Fruit fly (Drosophila melanogaster) whole organism, wandering third instar larva: ENCODE measurements around the gene meigo.

ENCODE experiments used
- Abd-B ChIP-seq: fragments of >200 bp; optimal IDR thresholded peaks from 2 replicates; lab custom pipeline; 2017; ENCODE audit warnings: missing biosample characterization, missing genetic modification characterization
- CG32264 ChIP-seq: fragments of 200-800 bp; sonication (Bioruptor generic); optimal IDR thresholded peaks from 2 replicates; lab custom pipeline; 2016; ENCODE audit warnings: missing biosample characterization, missing genetic modification characterization
- CG9705 ChIP-seq: fragments of 200-800 bp; sonication (Bioruptor generic); optimal IDR thresholded peaks from 2 replicates; lab custom pipeline; 2018; ENCODE audit warnings: missing biosample characterization, mild to moderate bottlenecking, missing genetic modification characterization
- CrebA ChIP-seq: fragments of 200-800 bp; sonication (Bioruptor generic); optimal IDR thresholded peaks from 2 replicates; lab custom pipeline; 2016; ENCODE audit warnings: missing biosample characterization, mild to moderate bottlenecking, missing genetic modification characterization, borderline replicate concordance
- Dfd ChIP-seq: fragments of >200 bp; optimal IDR thresholded peaks from 2 replicates; lab custom pipeline; 2017; ENCODE audit warnings: missing biosample characterization, missing genetic modification characterization
- Dif ChIP-seq: fragments of 200-275, 200-300 bp; sonication (Bioruptor generic); optimal IDR thresholded peaks from 2 replicates; lab custom pipeline; 2018; ENCODE audit warnings: missing biosample characterization, missing genetic modification characterization; ENCODE audit not compliant: partially characterized antibody
- GATAd ChIP-seq: sonication (Bioruptor generic); optimal IDR thresholded peaks from 2 replicates; lab custom pipeline; 2016; ENCODE audit warnings: missing biosample characterization, missing genetic modification characterization
- HLH106 ChIP-seq: fragments of 200-800 bp; optimal IDR thresholded peaks from 3 replicates; lab custom pipeline; 2019; ENCODE audit warnings: missing biosample characterization, mild to moderate bottlenecking, missing genetic modification characterization, moderate library complexity
- Hnf4 ChIP-seq: fragments of 200-800 bp; sonication (Bioruptor generic); optimal IDR thresholded peaks from 2 replicates; lab custom pipeline; 2016; ENCODE audit warnings: missing biosample characterization, mild to moderate bottlenecking, missing genetic modification characterization
- Hr78 ChIP-seq: fragments of >200 bp; optimal IDR thresholded peaks from 2 replicates; lab custom pipeline; 2017; ENCODE audit warnings: missing biosample characterization, missing genetic modification characterization
- Hr83 ChIP-seq: fragments of 200-300 bp; sonication (Bioruptor generic); optimal IDR thresholded peaks from 2 replicates; lab custom pipeline; 2016; ENCODE audit warnings: missing biosample characterization, mild to moderate bottlenecking, missing genetic modification characterization, moderate library complexity; ENCODE audit not compliant: poor library complexity, severe bottlenecking
- Jra ChIP-seq: sonication (Bioruptor generic); optimal IDR thresholded peaks from 2 replicates; lab custom pipeline; 2016; ENCODE audit warnings: missing biosample characterization, missing genetic modification characterization
- Mio ChIP-seq: sonication (Bioruptor generic); optimal IDR thresholded peaks from 2 replicates; lab custom pipeline; 2016; ENCODE audit warnings: missing biosample characterization, missing genetic modification characterization
- Myc ChIP-seq: fragments of >200 bp; optimal IDR thresholded peaks from 2 replicates; lab custom pipeline; 2017
- N ChIP-seq: fragments of >200 bp; optimal IDR thresholded peaks from 2 replicates; lab custom pipeline; 2018; ENCODE audit warnings: missing biosample characterization, missing external identifiers, missing genetic modification characterization
- OdsH ChIP-seq: fragments of 200-800 bp; sonication (Bioruptor generic); optimal IDR thresholded peaks from 2 replicates; lab custom pipeline; 2016; ENCODE audit warnings: missing biosample characterization, mild to moderate bottlenecking, missing genetic modification characterization
- Rel ChIP-seq, 2 experiments: fragments of 200-800 bp; sonication (Bioruptor generic) in 1 of 2; optimal IDR thresholded peaks; 2 replicates in 1 of 2; 3 replicates in 1 of 2; lab custom pipeline; 2016 to 2019; ENCODE audit warnings: mild to moderate bottlenecking in 2 of 2, missing biosample characterization in 2 of 2, missing genetic modification characterization in 2 of 2, moderate library complexity in 1 of 2
- Sp1 ChIP-seq: fragments of 200-800 bp; sonication (Bioruptor generic); optimal IDR thresholded peaks from 3 replicates; lab custom pipeline; 2019; ENCODE audit warnings: missing biosample characterization, mild to moderate bottlenecking, missing genetic modification characterization, moderate library complexity
- Vsx2 ChIP-seq: fragments of 200-300, 225-300 bp; sonication (Bioruptor generic); optimal IDR thresholded peaks from 2 replicates; lab custom pipeline; 2018; ENCODE audit warnings: missing biosample characterization, missing genetic modification characterization; ENCODE audit not compliant: partially characterized antibody
- br ChIP-seq: fragments of 200-800 bp; sonication (Bioruptor generic); optimal IDR thresholded peaks from 2 replicates; lab custom pipeline; 2016; ENCODE audit warnings: missing biosample characterization, missing genetic modification characterization
- brk ChIP-seq: fragments of 200-800 bp; sonication (Bioruptor generic); optimal IDR thresholded peaks from 2 replicates; lab custom pipeline; 2016; ENCODE audit warnings: missing biosample characterization, mild to moderate bottlenecking, missing genetic modification characterization
- dl ChIP-seq, 2 experiments: fragments of 175-275, 200-275 bp in 1 of 2; fragments of 200-275 bp in 1 of 2; sonication (Bioruptor generic); optimal IDR thresholded peaks; lab custom pipeline; 2018; ENCODE audit warnings: mild to moderate bottlenecking in 2 of 2, missing biosample characterization in 2 of 2, missing genetic modification characterization in 2 of 2, moderate library complexity in 2 of 2; ENCODE audit not compliant: partially characterized antibody in 2 of 2, insufficient read depth in 1 of 2
- dmrt93B ChIP-seq: fragments of 200-800 bp; sonication (Bioruptor generic); optimal IDR thresholded peaks from 2 replicates; lab custom pipeline; 2018; ENCODE audit warnings: missing biosample characterization, mild to moderate bottlenecking, missing genetic modification characterization
- dsf ChIP-seq: sonication (Bioruptor generic); optimal IDR thresholded peaks from 2 replicates; lab custom pipeline; 2016; ENCODE audit warnings: missing biosample characterization, missing genetic modification characterization, borderline replicate concordance
- ey ChIP-seq: fragments of 200-800 bp; sonication (Bioruptor generic); optimal IDR thresholded peaks from 2 replicates; lab custom pipeline; 2016; ENCODE audit warnings: missing biosample characterization, missing genetic modification characterization
- foxo ChIP-seq, 2 experiments: fragments of 200-800 bp; sonication (Bioruptor generic); optimal IDR thresholded peaks; 2 replicates in 1 of 2; 3 replicates in 1 of 2; lab custom pipeline; 2016 to 2017; ENCODE audit warnings: missing biosample characterization in 2 of 2, missing genetic modification characterization in 2 of 2
- fru ChIP-seq: fragments of 200-800 bp; sonication (Bioruptor generic); optimal IDR thresholded peaks from 3 replicates; lab custom pipeline; 2016; ENCODE audit warnings: missing biosample characterization, mild to moderate bottlenecking, missing genetic modification characterization
- h ChIP-seq: fragments of 200-800 bp; sonication (Bioruptor generic); optimal IDR thresholded peaks from 3 replicates; lab custom pipeline; 2016; ENCODE audit warnings: missing biosample characterization, mild to moderate bottlenecking, missing genetic modification characterization
- jim ChIP-seq: fragments of 175-275, 200-325 bp; sonication (Bioruptor generic); optimal IDR thresholded peaks from 2 replicates; lab custom pipeline; 2016; ENCODE audit warnings: missing biosample characterization, mild to moderate bottlenecking, missing genetic modification characterization
- lola ChIP-seq: fragments of >200 bp; optimal IDR thresholded peaks from 2 replicates; lab custom pipeline; 2017; ENCODE audit warnings: missing biosample characterization, missing genetic modification characterization
- pan ChIP-seq: fragments of >200 bp; optimal IDR thresholded peaks from 2 replicates; lab custom pipeline; 2017
- psq ChIP-seq: fragments of 200-800 bp; sonication (Bioruptor generic); optimal IDR thresholded peaks from 3 replicates; lab custom pipeline; 2017; ENCODE audit warnings: missing biosample characterization, mild to moderate bottlenecking, missing genetic modification characterization, moderate library complexity
- rgr ChIP-seq: fragments of 200-800 bp; sonication (Bioruptor generic); optimal IDR thresholded peaks from 3 replicates; lab custom pipeline; 2016; ENCODE audit warnings: missing biosample characterization, mild to moderate bottlenecking, missing genetic modification characterization
- sage ChIP-seq: fragments of 200-800 bp; sonication (Bioruptor generic); optimal IDR thresholded peaks from 2 replicates; lab custom pipeline; 2016; ENCODE audit warnings: missing biosample characterization, mild to moderate bottlenecking, missing genetic modification characterization
- sv ChIP-seq: fragments of 200-800 bp; sonication (Bioruptor generic); optimal IDR thresholded peaks from 3 replicates; lab custom pipeline; 2016; ENCODE audit warnings: missing biosample characterization, missing genetic modification characterization
- tai ChIP-seq: sonication (Bioruptor generic); optimal IDR thresholded peaks from 2 replicates; lab custom pipeline; 2016; ENCODE audit warnings: missing biosample characterization, missing genetic modification characterization
- usp ChIP-seq: fragments of >200 bp; optimal IDR thresholded peaks from 2 replicates; lab custom pipeline; 2017; ENCODE audit warnings: missing biosample characterization, missing genetic modification characterization
- woc ChIP-seq: sonication (Bioruptor generic); optimal IDR thresholded peaks from 2 replicates; lab custom pipeline; 2016; ENCODE audit warnings: missing biosample characterization, mild to moderate bottlenecking, missing genetic modification characterization

The meigo gene

DNA sequence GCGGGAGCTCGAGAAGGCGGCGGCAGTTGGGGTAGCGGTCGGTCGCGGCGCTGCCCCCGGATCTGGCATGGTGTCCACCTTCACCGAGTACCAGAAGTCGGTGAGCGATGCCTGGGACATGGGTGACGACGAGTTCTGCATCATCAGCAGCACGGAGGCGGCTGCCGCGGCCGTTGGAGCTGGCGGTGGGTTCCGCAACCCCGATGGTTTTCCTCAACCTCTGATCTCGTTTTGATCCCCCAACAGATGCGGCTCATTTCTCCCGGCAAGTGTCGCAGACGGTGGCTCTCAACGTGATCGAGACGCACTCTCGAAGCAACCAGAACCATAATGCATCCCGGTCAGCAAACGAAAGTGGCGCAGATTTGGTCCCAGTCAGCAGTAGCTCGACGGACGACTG, 35.6 kb upstream of the meigo start:
- TF ChIP-seq Vsx2 (no peak), Mio (no peak), h (GFP tag; lab: Kevin White, UChicago) (no peak), tai (GFP tag; lab: Kevin White, UChicago) (no peak)

DNA sequence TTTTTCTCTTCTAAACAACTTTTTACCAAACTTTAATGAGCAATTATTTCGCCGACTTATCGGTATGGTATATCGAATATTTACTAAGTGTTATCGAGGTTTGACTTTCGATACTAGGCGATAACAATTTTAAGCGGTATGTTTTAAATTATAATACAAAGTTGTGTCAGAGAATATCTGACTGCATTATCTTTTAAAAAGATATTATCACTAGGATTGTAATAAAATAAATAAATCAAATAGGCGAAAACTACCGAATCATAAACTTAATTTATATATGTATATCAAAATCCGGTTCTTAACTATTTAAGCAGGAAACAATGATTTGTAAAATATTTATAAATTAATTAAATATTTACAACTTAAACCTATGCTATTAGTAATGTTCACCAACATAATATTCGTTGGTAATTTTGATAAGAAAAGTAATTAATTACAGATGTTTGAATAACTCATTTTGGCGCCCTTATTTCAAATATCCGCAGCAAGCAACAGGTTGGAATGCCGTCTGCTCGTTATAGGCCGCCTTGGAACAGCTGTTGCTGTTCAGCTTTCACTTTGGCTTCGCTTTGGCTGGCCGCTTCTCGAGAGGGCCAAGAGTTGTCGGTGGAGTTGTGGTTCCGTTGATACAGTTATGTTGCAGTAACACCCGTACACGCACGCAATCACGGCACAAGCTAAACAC, 30.0 kb upstream of the meigo start, which contains the start of the genes Sec15 and rtet:
Sec15 (minus strand) TSS at position 66 of the 685 bp plus-strand sequence.
rtet (plus strand) TSS at position 540 of the 685 bp plus-strand sequence.
- TF ChIP-seq sage, result no peak
- TF ChIP-seq N (GFP tag; lab: Kevin White, UChicago), result no peak
- no peak for TF ChIP-seq lola
- peak; percentile 100 for TF ChIP-seq Vsx2
- TF ChIP-seq Hnf4 (GFP tag; lab: Kevin White, UChicago), result no peak
- TF ChIP-seq GATAd (GFP tag; lab: Kevin White, UChicago), result no peak
- TF ChIP-seq Dfd (GFP tag; lab: Kevin White, UChicago), result no peak
- TF ChIP-seq brk, result no peak
- peak; percentile 41 for TF ChIP-seq woc (GFP tag; lab: Kevin White, UChicago)
- TF ChIP-seq CG9705, result peak; percentile 45
- no peak for TF ChIP-seq Rel (GFP tag; optimal IDR thresholded peaks at IDR 0.05; lab: Kevin White, UChicago)
- no peak for TF ChIP-seq Rel (tag; optimal IDR thresholded peaks at IDR 0.05; lab: Kevin White, UChicago)
- peak; percentile 21 for TF ChIP-seq dsf (GFP tag; lab: Kevin White, UChicago)
- TF ChIP-seq CG32264, result no peak
- no peak for TF ChIP-seq tai (GFP tag; lab: Kevin White, UChicago)
- peak in 1 of 2 experiments; percentile 40 for TF ChIP-seq foxo (GFP tag; optimal IDR thresholded peaks at IDR 0.05; lab: Kevin White, UChicago)
- TF ChIP-seq Abd-B (GFP tag; lab: Kevin White, UChicago), result no peak
- TF ChIP-seq rgr, result peak; percentile 74
- TF ChIP-seq psq (GFP tag; lab: Kevin White, UChicago), result peak; percentile 57
- TF ChIP-seq Mio, result no peak
- TF ChIP-seq Hr83 (GFP tag; lab: Kevin White, UChicago), result no peak
- no peak for TF ChIP-seq Sp1 (GFP tag; lab: Kevin White, UChicago)
- TF ChIP-seq dl (GFP tag; optimal IDR thresholded peaks at IDR 0.05; lab: Kevin White, UChicago; ENCODE audit: insufficient read depth in 1 of 2, partially characterized antibody in 2 of 2), result peak; percentile 72 to 98
- no peak for TF ChIP-seq usp
- TF ChIP-seq HLH106 (tag; lab: Kevin White, UChicago), result peak; percentile 37
- no peak for TF ChIP-seq jim
- TF ChIP-seq br (GFP tag; lab: Kevin White, UChicago), result no peak
- peak; percentile 34 for TF ChIP-seq ey (GFP tag; lab: Kevin White, UChicago)
- no peak for TF ChIP-seq CrebA
- peak; percentile 100 for TF ChIP-seq Dif (GFP tag; lab: Kevin White, UChicago)
- peak; percentile 40 for TF ChIP-seq OdsH
- no peak for TF ChIP-seq h (GFP tag; lab: Kevin White, UChicago)
- TF ChIP-seq sv (GFP tag; lab: Kevin White, UChicago), result peak; percentile 46
- no peak for TF ChIP-seq pan (lab: Kevin White, UChicago)
- TF ChIP-seq dmrt93B (GFP tag; lab: Kevin White, UChicago), result no peak
- no peak for TF ChIP-seq Hr78 (GFP tag; lab: Kevin White, UChicago)
- no peak for TF ChIP-seq Myc (lab: Kevin White, UChicago)
- no peak for TF ChIP-seq fru (GFP tag; lab: Kevin White, UChicago)
- no peak for TF ChIP-seq Jra (GFP tag; lab: Kevin White, UChicago)

DNA sequence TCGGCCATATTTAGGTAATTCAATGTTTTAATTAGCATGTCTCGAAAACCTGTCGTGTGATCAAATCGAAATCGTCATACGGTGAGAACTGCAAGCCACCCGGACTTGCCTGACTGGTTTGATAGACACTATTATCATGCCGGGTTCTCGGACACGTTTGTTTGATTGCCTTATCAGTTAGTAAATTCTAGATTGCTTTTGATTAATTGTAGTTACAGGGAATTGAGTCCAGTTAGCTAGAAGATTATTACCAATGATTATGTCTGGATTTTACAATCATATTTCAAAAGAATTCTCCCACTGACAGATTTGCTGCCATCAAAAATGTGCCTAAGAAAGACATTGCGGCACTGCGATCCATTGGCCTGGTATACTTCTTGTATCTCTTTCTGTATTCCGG, 28.4 kb upstream of the meigo start:
- no peak for TF ChIP-seq Hnf4 (GFP tag; lab: Kevin White, UChicago)
- no peak for TF ChIP-seq Jra (GFP tag; lab: Kevin White, UChicago)
- TF ChIP-seq Rel (GFP tag; optimal IDR thresholded peaks at IDR 0.05; lab: Kevin White, UChicago), result no peak
- no peak for TF ChIP-seq Rel (tag; optimal IDR thresholded peaks at IDR 0.05; lab: Kevin White, UChicago)
- no peak for TF ChIP-seq GATAd (GFP tag; lab: Kevin White, UChicago)
- TF ChIP-seq Sp1 (GFP tag; lab: Kevin White, UChicago), result no peak
- TF ChIP-seq Hr78 (GFP tag; lab: Kevin White, UChicago), result no peak
- no peak for TF ChIP-seq N (GFP tag; lab: Kevin White, UChicago)
- TF ChIP-seq Dfd (GFP tag; lab: Kevin White, UChicago), result no peak
- no peak for TF ChIP-seq sage
- TF ChIP-seq dsf (GFP tag; lab: Kevin White, UChicago), result no peak
- TF ChIP-seq Hr83 (GFP tag; lab: Kevin White, UChicago), result no peak
- no peak for TF ChIP-seq br (GFP tag; lab: Kevin White, UChicago)
- no peak for TF ChIP-seq Dif (GFP tag; lab: Kevin White, UChicago)
- no peak for TF ChIP-seq usp
- no peak for TF ChIP-seq CrebA
- no peak for TF ChIP-seq foxo (GFP tag; optimal IDR thresholded peaks at IDR 0.05; lab: Kevin White, UChicago)
- no peak for TF ChIP-seq tai (GFP tag; lab: Kevin White, UChicago)
- TF ChIP-seq h (GFP tag; lab: Kevin White, UChicago), result no peak
- no peak for TF ChIP-seq psq (GFP tag; lab: Kevin White, UChicago)
- no peak for TF ChIP-seq ey (GFP tag; lab: Kevin White, UChicago)
